Worm (Caenorhabditis elegans) whole organism, early embryonic: Measurements from ENCODE around the gene itm-2.

ENCODE experiments used
- B0310.2 ChIP-seq: sonication (generic microtip); optimal IDR thresholded peaks from 2 replicates; lab custom pipeline; 2016; ENCODE audit warnings: mild to moderate bottlenecking, missing genetic modification characterization, missing compliant biosample characterization
- aly-1 ChIP-seq: sonication (generic microtip); optimal IDR thresholded peaks from 2 replicates; lab custom pipeline; 2016; ENCODE audit warnings: missing genetic modification characterization, missing compliant biosample characterization
- ama-1 ChIP-seq: fragments of 150-350 bp; optimal IDR thresholded peaks from 2 replicates; lab custom pipeline; 2014
- hnd-1 ChIP-seq: sonication (generic microtip); optimal IDR thresholded peaks from 2 replicates; lab custom pipeline; 2016; ENCODE audit warnings: missing genetic modification characterization, missing compliant biosample characterization
- scrt-1 ChIP-seq: fragments of 200-800 bp; sonication (Bioruptor generic); IDR thresholded peaks from 2 replicates; pipeline ENCODE4 v1.3.6; 2022; ENCODE audit warnings: missing genetic modification characterization, missing compliant biosample characterization
- tbx-11 ChIP-seq: fragments of 200-800 bp; sonication (Bioruptor generic); IDR thresholded peaks from 2 replicates; pipeline ENCODE4 v1.3.6; 2022; ENCODE audit warnings: missing genetic modification characterization, missing compliant biosample characterization

- no peak for TF ChIP-seq hnd-1
- TF ChIP-seq ama-1 (lab: Kevin White, UChicago) = no peak
- TF ChIP-seq scrt-1 (GFP tag; lab: Robert Waterston, UW) = no peak
- no peak for TF ChIP-seq B0310.2 (tag; lab: Kevin White, UChicago)
- no peak for TF ChIP-seq tbx-11 (GFP tag; lab: Robert Waterston, UW)
- TF ChIP-seq aly-1 (tag; lab: Kevin White, UChicago) = no peak
These were observed 34.4 kb downstream of the itm-2 start, which contains the start of gene dlg-1 for ce11 chrX:5479300-5479811.
